Fruit fly (Drosophila melanogaster) whole organism, prepupa: Measurements from ENCODE around the gene nenya.

ENCODE experiments used
- CG10631 ChIP-seq: fragments of 200-800 bp; sonication (Bioruptor generic); optimal IDR thresholded peaks from 2 replicates; lab custom pipeline; 2016; ENCODE audit warnings: missing biosample characterization, missing genetic modification characterization
- CG10669 ChIP-seq: fragments of 200-800 bp; sonication (Bioruptor generic); optimal IDR thresholded peaks from 3 replicates; lab custom pipeline; 2018; ENCODE audit warnings: missing biosample characterization, mild to moderate bottlenecking, missing genetic modification characterization, moderate library complexity
- CG11294 ChIP-seq: fragments of 200-800 bp; sonication (Bioruptor generic); IDR thresholded peaks from 2 replicates; pipeline ENCODE4 v1.3.6; 2022; ENCODE audit warnings: missing biosample characterization, missing genetic modification characterization
- CG1621 ChIP-seq: fragments of 200-800 bp; sonication (Bioruptor generic); optimal IDR thresholded peaks from 3 replicates; lab custom pipeline; 2018; ENCODE audit warnings: missing biosample characterization, mild to moderate bottlenecking, missing genetic modification characterization
- CG3919 ChIP-seq: fragments of 200-800 bp; sonication (Bioruptor generic); optimal IDR thresholded peaks from 3 replicates; lab custom pipeline; 2016; ENCODE audit warnings: missing biosample characterization, missing genetic modification characterization
- CG6163 ChIP-seq: fragments of 200-800 bp; sonication (Bioruptor generic); IDR thresholded peaks from 3 replicates; pipeline ENCODE4 v1.3.6; 2022; ENCODE audit warnings: missing biosample characterization, missing genetic modification characterization
- CG6808 ChIP-seq: fragments of 200-800 bp; sonication (Bioruptor generic); optimal IDR thresholded peaks from 3 replicates; lab custom pipeline; 2017; ENCODE audit warnings: missing biosample characterization, missing genetic modification characterization, mild to moderate bottlenecking, moderate library complexity, missing genetic modification reagents
- CG6854 ChIP-seq: fragments of 200-800 bp; sonication (Bioruptor generic); optimal IDR thresholded peaks from 2 replicates; lab custom pipeline; 2017; ENCODE audit warnings: missing biosample characterization, mild to moderate bottlenecking, missing genetic modification characterization
- CG8119 ChIP-seq: fragments of 200-800 bp; sonication (Bioruptor generic); IDR thresholded peaks from 3 replicates; pipeline ENCODE4 v1.3.6; 2022; ENCODE audit warnings: missing biosample characterization, missing genetic modification characterization
- CG8319 ChIP-seq: fragments of 200-800 bp; sonication (Bioruptor generic); optimal IDR thresholded peaks from 3 replicates; lab custom pipeline; 2016; ENCODE audit warnings: missing biosample characterization, missing genetic modification characterization
- CG9139 ChIP-seq: fragments of 200-800 bp; sonication (Bioruptor generic); optimal IDR thresholded peaks from 3 replicates; lab custom pipeline; 2017; ENCODE audit warnings: missing biosample characterization, mild to moderate bottlenecking, missing genetic modification characterization
- Eip78C ChIP-seq: fragments of 200-800 bp; sonication (Bioruptor generic); peaks from one replicate; lab custom pipeline; 2016; ENCODE audit warnings: missing biosample characterization, missing genetic modification characterization
- Eip93F ChIP-seq: fragments of 200-800 bp; sonication (Bioruptor generic); optimal IDR thresholded peaks from 2 replicates; lab custom pipeline; 2016; ENCODE audit warnings: missing biosample characterization, mild to moderate bottlenecking, missing genetic modification characterization
- Hr38 ChIP-seq: sonication (Bioruptor generic); optimal IDR thresholded peaks from 2 replicates; lab custom pipeline; 2016; ENCODE audit warnings: missing biosample characterization, missing genetic modification characterization
- Hr39 ChIP-seq: fragments of 200-800 bp; sonication (Bioruptor generic); optimal IDR thresholded peaks from 2 replicates; lab custom pipeline; 2016; ENCODE audit warnings: missing biosample characterization, missing genetic modification characterization
- Met ChIP-seq: fragments of 200-800 bp; sonication (Bioruptor generic); optimal IDR thresholded peaks from 3 replicates; lab custom pipeline; 2016; ENCODE audit warnings: missing biosample characterization, missing genetic modification characterization
- Sox102F ChIP-seq: fragments of 200-800 bp; sonication (Bioruptor generic); optimal IDR thresholded peaks from 2 replicates; lab custom pipeline; 2016; ENCODE audit warnings: missing biosample characterization, mild to moderate bottlenecking, missing genetic modification characterization
- Sox14 ChIP-seq: fragments of 200-800 bp; sonication (Bioruptor generic); optimal IDR thresholded peaks from 3 replicates; lab custom pipeline; 2016; ENCODE audit warnings: missing biosample characterization, missing genetic modification characterization
- achi ChIP-seq: fragments of 200-800 bp; sonication (Bioruptor generic); optimal IDR thresholded peaks from 3 replicates; lab custom pipeline; 2016; ENCODE audit warnings: missing biosample characterization, missing genetic modification characterization
- acj6 ChIP-seq: fragments of 200-800 bp; sonication (Bioruptor generic); optimal IDR thresholded peaks from 3 replicates; lab custom pipeline; 2016; ENCODE audit warnings: missing biosample characterization, missing genetic modification characterization
- cyc ChIP-seq: fragments of 200-800 bp; sonication (Bioruptor generic); optimal IDR thresholded peaks from 3 replicates; lab custom pipeline; 2016; ENCODE audit warnings: missing biosample characterization, missing genetic modification characterization
- dac ChIP-seq: fragments of 200-800 bp; sonication (Bioruptor generic); optimal IDR thresholded peaks from 2 replicates; lab custom pipeline; 2017; ENCODE audit warnings: missing biosample characterization, mild to moderate bottlenecking, missing genetic modification characterization
- dsx ChIP-seq: fragments of 200-800 bp; optimal IDR thresholded peaks from 3 replicates; lab custom pipeline; 2019; ENCODE audit warnings: missing biosample characterization, mild to moderate bottlenecking, missing genetic modification characterization, moderate library complexity; ENCODE audit not compliant: poor library complexity, severe bottlenecking
- esn ChIP-seq: fragments of 200-800 bp; sonication (Bioruptor generic); optimal IDR thresholded peaks from 2 replicates; lab custom pipeline; 2016; ENCODE audit warnings: missing biosample characterization, mild to moderate bottlenecking, missing genetic modification characterization, moderate library complexity
- fd59A ChIP-seq: fragments of 200-800 bp; sonication (Bioruptor generic); optimal IDR thresholded peaks from 2 replicates; lab custom pipeline; 2017; ENCODE audit warnings: missing biosample characterization, mild to moderate bottlenecking, missing genetic modification characterization, missing genetic modification reagents
- fd85E ChIP-seq: fragments of 200-800 bp; sonication (Bioruptor generic); optimal IDR thresholded peaks from 3 replicates; lab custom pipeline; 2016; ENCODE audit warnings: missing biosample characterization, missing genetic modification characterization
- fkh ChIP-seq: fragments of 200-800 bp; sonication (Bioruptor generic); optimal IDR thresholded peaks from 3 replicates; lab custom pipeline; 2017; ENCODE audit warnings: missing biosample characterization, mild to moderate bottlenecking, missing genetic modification characterization, moderate library complexity
- lz ChIP-seq: fragments of 200-800 bp; sonication (Bioruptor generic); optimal IDR thresholded peaks from 3 replicates; lab custom pipeline; 2016; ENCODE audit warnings: missing biosample characterization, missing genetic modification characterization
- pdm3 ChIP-seq: fragments of 200-800 bp; sonication (Bioruptor generic); optimal IDR thresholded peaks from 3 replicates; lab custom pipeline; 2016; ENCODE audit warnings: missing biosample characterization, missing genetic modification characterization
- salr ChIP-seq, 2 experiments: fragments of 200-800 bp; sonication (Bioruptor generic); optimal IDR thresholded peaks; 3 replicates each; lab custom pipeline; 2016 to 2018; ENCODE audit warnings: missing biosample characterization in 2 of 2, missing genetic modification characterization in 2 of 2, mild to moderate bottlenecking in 1 of 2
- spab ChIP-seq: fragments of 200-800 bp; sonication (Bioruptor generic); optimal IDR thresholded peaks from 2 replicates; lab custom pipeline; 2017; ENCODE audit warnings: missing biosample characterization, mild to moderate bottlenecking, missing genetic modification characterization, missing genetic modification reagents
- ss ChIP-seq, 2 experiments: fragments of 200-800 bp; sonication (Bioruptor generic); optimal IDR thresholded peaks; 2 replicates in 1 of 2; 3 replicates in 1 of 2; lab custom pipeline; 2017 to 2018; ENCODE audit warnings: mild to moderate bottlenecking in 2 of 2, missing biosample characterization in 2 of 2, missing genetic modification characterization in 2 of 2, moderate library complexity in 1 of 2
- svp ChIP-seq: fragments of 200-800 bp; sonication (Bioruptor generic); peaks from one replicate; lab custom pipeline; 2016; ENCODE audit warnings: missing biosample characterization, missing genetic modification characterization
- topi ChIP-seq: fragments of 200-800 bp; sonication (Bioruptor generic); optimal IDR thresholded peaks from 3 replicates; lab custom pipeline; 2016; ENCODE audit warnings: missing biosample characterization, missing genetic modification characterization
- vri ChIP-seq: fragments of 200-800 bp; sonication (Bioruptor generic); optimal IDR thresholded peaks from 3 replicates; lab custom pipeline; 2016; ENCODE audit warnings: missing biosample characterization, mild to moderate bottlenecking, missing genetic modification characterization

nenya gene

DNA sequence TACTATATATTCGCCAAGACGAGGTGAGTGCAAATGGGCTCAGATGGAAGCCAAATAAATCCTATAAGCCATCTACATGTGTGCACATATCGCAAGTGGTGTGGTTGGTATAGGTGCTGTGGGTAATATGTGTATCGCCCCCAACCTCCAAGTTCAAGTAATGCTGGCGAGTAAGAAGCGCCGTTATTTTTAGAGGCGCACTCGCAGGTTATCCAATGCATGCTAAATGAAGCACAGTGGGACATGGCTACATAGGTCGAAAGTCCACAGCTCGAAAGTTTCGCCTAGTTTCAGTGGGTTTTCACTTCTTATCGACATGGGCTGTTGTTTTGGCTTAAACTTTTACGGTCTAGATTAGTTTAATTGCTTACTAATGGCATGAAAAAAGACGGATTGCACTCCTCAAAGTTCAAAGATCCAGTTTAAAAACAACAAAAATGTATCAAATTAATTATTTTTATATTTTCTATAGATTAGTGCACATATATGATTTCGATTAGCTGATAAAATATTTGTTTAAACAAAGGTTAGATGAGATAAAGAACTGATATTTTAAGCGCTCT, 1.9 kb downstream of the nenya start (continued):
- TF ChIP-seq achi (GFP tag; lab: Kevin White, UChicago) (no peak), vri (GFP tag; lab: Kevin White, UChicago) (no peak), CG6808 (GFP tag; lab: Kevin White, UChicago) (no peak), Hr38 (GFP tag; lab: Kevin White, UChicago) (no peak), CG10669 (GFP tag; lab: Kevin White, UChicago) (no peak), fd59A (GFP tag; lab: Kevin White, UChicago) (peak; percentile 10), dsx (GFP tag; lab: Kevin White, UChicago) (no peak), CG10631 (GFP tag; lab: Kevin White, UChicago) (peak; percentile 40), CG3919 (GFP tag; lab: Kevin White, UChicago) (peak; percentile 14), lz (peak; percentile 1), CG6163 (GFP tag; lab: Robert Waterston, UW) (peak; percentile 7; the same call in 1 of the 3 replicates), Hr39 (peak; percentile 8), CG6854 (GFP tag; lab: Kevin White, UChicago) (no peak), cyc (peak; percentile 27), Eip78C (GFP tag; lab: Kevin White, UChicago) (peak; percentile 78), salr (GFP tag; optimal IDR thresholded peaks at IDR 0.05; lab: Kevin White, UChicago) (peak in 1 of 2 experiments; percentile 52)
- TF ChIP-seq, all 60 proteins: peak for 21

DNA sequence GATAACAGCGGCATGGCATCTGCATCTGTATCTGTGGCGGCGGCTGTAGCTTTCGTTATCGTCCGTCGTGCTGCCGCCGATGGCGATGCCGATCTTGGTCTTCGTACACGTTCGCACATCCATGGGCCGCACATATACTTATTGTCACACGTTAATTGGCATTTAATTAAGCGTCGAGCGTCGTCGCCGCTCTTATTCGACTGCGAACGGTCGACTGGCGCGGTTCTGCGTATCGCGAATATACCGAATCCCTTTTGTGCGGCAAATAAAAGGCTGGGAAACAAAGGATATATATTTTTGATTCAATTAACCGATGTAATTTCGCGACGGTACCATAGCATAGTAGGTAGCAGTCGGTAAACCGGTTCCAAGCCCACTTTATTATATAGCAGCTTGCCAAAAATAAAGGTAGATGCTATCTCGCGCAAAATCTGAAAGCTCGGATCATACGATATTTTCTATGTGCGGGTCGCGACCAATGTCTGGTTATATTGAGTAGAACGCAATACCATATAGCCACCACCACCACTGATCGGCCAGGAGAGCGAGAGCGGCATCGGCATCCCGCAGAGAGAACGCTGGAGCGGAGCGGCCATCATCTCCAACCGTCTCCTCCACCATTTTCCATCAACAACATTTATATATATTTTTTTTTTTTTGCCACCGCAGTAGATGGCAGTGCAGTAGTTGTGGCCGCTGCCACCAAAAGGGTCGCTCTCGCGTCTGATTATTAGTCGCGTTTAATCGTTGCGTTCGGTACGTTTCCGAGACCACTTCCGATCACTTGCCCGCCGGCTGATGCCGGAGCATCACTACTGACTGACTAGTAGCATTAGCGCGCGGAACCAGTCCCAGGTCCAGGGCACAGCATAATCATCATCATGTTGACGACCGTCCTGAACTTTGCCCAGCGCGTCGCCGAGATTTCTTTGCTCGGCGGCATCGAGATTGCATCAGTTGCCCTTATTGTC, 2.7 kb downstream of the nenya start, which contains the start of gene mino:
TSS of gene mino (plus strand) at position 192 of the 971 bp plus-strand sequence.
- TF ChIP-seq fd59A (GFP tag; lab: Kevin White, UChicago) = no peak
- TF ChIP-seq CG6808 (GFP tag; lab: Kevin White, UChicago) = peak; percentile 33
- peak; percentile 5 for TF ChIP-seq dsx (GFP tag; lab: Kevin White, UChicago)
- TF ChIP-seq ss (GFP tag; optimal IDR thresholded peaks at IDR 0.05; lab: Kevin White, UChicago) = peak; percentile 42 to 68
- peak; percentile 4 for TF ChIP-seq Met
- TF ChIP-seq CG6163 (GFP tag; lab: Robert Waterston, UW) = peak; percentile 67; the same call in 2 of the 3 replicates
- no peak for TF ChIP-seq dac (GFP tag; lab: Kevin White, UChicago)
- peak; percentile 23 for TF ChIP-seq topi (GFP tag; lab: Kevin White, UChicago)
- TF ChIP-seq Sox102F (GFP tag; lab: Kevin White, UChicago) = peak; percentile 32
- TF ChIP-seq pdm3 (GFP tag; lab: Kevin White, UChicago) = no peak
- TF ChIP-seq esn = peak; percentile 38
- peak; percentile 60 for TF ChIP-seq Eip78C (GFP tag; lab: Kevin White, UChicago)
- TF ChIP-seq CG10669 (GFP tag; lab: Kevin White, UChicago) = peak; percentile 1
- TF ChIP-seq achi (GFP tag; lab: Kevin White, UChicago) = no peak
- peak; percentile 82 for TF ChIP-seq Sox14 (GFP tag; lab: Kevin White, UChicago)
- TF ChIP-seq acj6 = no peak
- TF ChIP-seq CG8319 = no peak
- peak; percentile 27 for TF ChIP-seq spab (GFP tag; lab: Kevin White, UChicago)
- TF ChIP-seq CG6854 (GFP tag; lab: Kevin White, UChicago) = peak; percentile 3
- TF ChIP-seq CG11294 (GFP tag; lab: Robert Waterston, UW) = no peak
- peak; percentile 47 for TF ChIP-seq CG1621 (tag; lab: Kevin White, UChicago)
- TF ChIP-seq fd85E (GFP tag; lab: Kevin White, UChicago) = no peak
- 0 out of 3 replicates have a peak, but pooled peaks have one; percentile 12 for TF ChIP-seq CG8119 (GFP tag; lab: Robert Waterston, UW)
- peak; percentile 50 for TF ChIP-seq vri (GFP tag; lab: Kevin White, UChicago)
- TF ChIP-seq Eip93F = peak; percentile 43
- no peak for TF ChIP-seq Hr39
- TF ChIP-seq svp = peak; percentile 82
- TF ChIP-seq CG9139 = peak; percentile 55
- TF ChIP-seq fkh (GFP tag; lab: Kevin White, UChicago) = peak; percentile 12
